Fruit fly (Drosophila melanogaster) whole organism, pupa: ENCODE measurements around the gene Brd.

ENCODE experiments used
- CG12605 ChIP-seq: fragments of 200-800 bp; sonication (Bioruptor generic); IDR thresholded peaks from 2 replicates; pipeline ENCODE4 v1.3.6; 2022; ENCODE audit warnings: missing biosample characterization, missing genetic modification characterization
- CG13204 ChIP-seq: fragments of 200-800 bp; sonication (Bioruptor generic); optimal IDR thresholded peaks from 2 replicates; lab custom pipeline; 2018; ENCODE audit warnings: missing biosample characterization, mild to moderate bottlenecking, missing genetic modification characterization, moderate library complexity
- CG4496 ChIP-seq: fragments of 200-800 bp; sonication (Bioruptor generic); IDR thresholded peaks from 3 replicates; pipeline ENCODE4 v1.3.6; 2022; ENCODE audit warnings: missing biosample characterization, missing genetic modification characterization
- CG8159 ChIP-seq: fragments of 200-800 bp; sonication (Bioruptor generic); optimal IDR thresholded peaks from 3 replicates; lab custom pipeline; 2018; ENCODE audit warnings: missing biosample characterization, mild to moderate bottlenecking, missing genetic modification characterization, moderate library complexity
- CG8301 ChIP-seq: fragments of 200-800 bp; sonication (Bioruptor generic); optimal IDR thresholded peaks from 2 replicates; lab custom pipeline; 2018; ENCODE audit warnings: missing biosample characterization, mild to moderate bottlenecking, missing genetic modification characterization
- Ets98B ChIP-seq: fragments of 200-800 bp; sonication (Bioruptor generic); IDR thresholded peaks from 2 replicates; pipeline ENCODE4 v1.3.6; 2022; ENCODE audit warnings: missing biosample characterization, missing genetic modification characterization
- Pif1B ChIP-seq: fragments of 200-800 bp; sonication (Bioruptor generic); optimal IDR thresholded peaks from 3 replicates; lab custom pipeline; 2016; ENCODE audit warnings: missing biosample characterization, missing genetic modification characterization
- Snoo ChIP-seq: fragments of 200-800 bp; sonication (Bioruptor generic); optimal IDR thresholded peaks from 3 replicates; lab custom pipeline; 2017; ENCODE audit warnings: missing biosample characterization, mild to moderate bottlenecking, missing genetic modification characterization, inconsistent platforms
- gl ChIP-seq: fragments of 200-800 bp; sonication (Bioruptor generic); optimal IDR thresholded peaks from 2 replicates; lab custom pipeline; 2018; ENCODE audit warnings: missing biosample characterization, mild to moderate bottlenecking, missing genetic modification characterization

DNA sequence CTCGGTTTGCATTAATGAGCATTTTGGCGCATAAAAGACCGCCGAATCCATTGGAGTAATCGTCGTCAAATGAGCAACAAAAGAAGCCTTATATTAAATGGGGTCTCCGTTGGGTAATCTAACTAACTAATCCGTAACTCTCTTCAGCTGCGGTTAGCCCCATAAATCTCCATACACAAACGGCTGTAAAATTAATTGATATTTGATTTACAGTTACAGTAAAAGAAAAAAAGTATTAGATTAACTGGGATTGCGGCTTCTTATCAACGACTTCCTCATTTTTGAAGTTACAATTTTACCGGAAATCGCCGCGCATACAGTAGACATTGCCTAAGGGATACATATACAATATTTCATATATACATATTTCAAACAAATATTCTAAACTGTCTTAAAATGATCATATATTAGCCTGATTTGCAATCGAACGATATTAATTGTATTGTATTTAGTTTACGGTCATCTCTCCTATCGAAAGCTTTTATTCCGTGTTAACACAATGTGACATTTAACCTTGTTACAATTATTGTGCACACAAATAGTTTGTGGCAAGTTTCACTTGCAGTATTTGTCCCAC lies 14.0 kb downstream of the Brd start:
- no peak for TF ChIP-seq Pif1B (GFP tag; lab: Kevin White, UChicago)
- TF ChIP-seq CG4496 (GFP tag; lab: Robert Waterston, UW) = no peak
- no peak for TF ChIP-seq CG8301 (tag; lab: Kevin White, UChicago)
- TF ChIP-seq Snoo (tag; lab: Kevin White, UChicago) = no peak
- TF ChIP-seq Ets98B = no peak
- no peak for TF ChIP-seq CG12605
- TF ChIP-seq CG8159 (tag; lab: Kevin White, UChicago) = no peak
- TF ChIP-seq CG13204 (GFP tag; lab: Kevin White, UChicago) = no peak
- TF ChIP-seq gl (tag; lab: Kevin White, UChicago) = no peak
